Worm (Caenorhabditis elegans): ENCODE data around the gene rad-23.

ce11 chrII:11611462-11611861 lies 41.1 kb downstream of the rad-23 start:
- no peak for TF ChIP-seq tbx-2 (tag; optimal IDR thresholded peaks at IDR 0.05)
- peak; percentile 80 for TF ChIP-seq elt-2 (tag; optimal IDR thresholded peaks at IDR 0.05)
- TF ChIP-seq mef-2 (tag; optimal IDR thresholded peaks at IDR 0.05): no peak
- no peak for TF ChIP-seq rnt-1 (tag; optimal IDR thresholded peaks at IDR 0.05)
- no peak for TF ChIP-seq fkh-8 (tag; optimal IDR thresholded peaks at IDR 0.05)
- TF ChIP-seq lin-15B (tag; optimal IDR thresholded peaks at IDR 0.05): no peak
